Worm (Caenorhabditis elegans): Measurements from ENCODE around the gene ncr-2.

Gene ncr-2

DNA sequence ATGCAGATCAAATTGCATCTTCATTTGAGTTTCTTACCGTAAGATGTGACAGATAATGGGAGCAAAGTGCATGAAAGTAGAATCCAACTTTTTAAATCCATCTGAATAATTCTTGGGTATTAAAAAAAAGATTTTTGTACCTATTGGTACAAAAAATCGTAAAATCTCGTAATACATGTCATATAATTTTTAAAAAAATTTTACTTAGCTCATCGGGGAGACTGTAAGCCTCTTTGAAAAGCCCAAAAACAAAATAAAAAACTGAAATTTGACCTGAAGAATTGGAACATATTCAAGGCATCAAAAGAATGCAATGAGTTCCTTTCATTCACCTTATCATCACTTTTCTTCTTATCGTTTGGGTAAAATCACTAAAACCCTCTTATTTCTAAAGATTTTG is 17.7 kb downstream of the ncr-2 start, which contains the start of gene clec-160:
clec-160 (minus strand) TSS at position 101 of the 400 bp plus-strand sequence.
- TF ChIP-seq efl-1 (GFP tag; optimal IDR thresholded peaks at IDR 0.05) (no peak), tlf-1 (GFP tag; optimal IDR thresholded peaks at IDR 0.05) (no peak), T26A5.8 (tag; optimal IDR thresholded peaks at IDR 0.05) (no peak), F23B12.7 (tag; optimal IDR thresholded peaks at IDR 0.05; ENCODE audit: insufficient read depth) (no peak), madf-6 (GFP tag; IDR thresholded peaks at IDR 0.05) (no peak), hmg-20 (GFP tag; IDR thresholded peaks at IDR 0.05) (no peak), ztf-25 (GFP tag; IDR thresholded peaks at IDR 0.05) (no peak), B0261.1 (tag; optimal IDR thresholded peaks at IDR 0.05) (no peak), F33H1.4 (GFP tag; IDR thresholded peaks at IDR 0.05) (no peak), ceh-58 (GFP tag; IDR thresholded peaks at IDR 0.05) (no peak), nhr-27 (tag; optimal IDR thresholded peaks at IDR 0.05) (no peak)

DNA sequence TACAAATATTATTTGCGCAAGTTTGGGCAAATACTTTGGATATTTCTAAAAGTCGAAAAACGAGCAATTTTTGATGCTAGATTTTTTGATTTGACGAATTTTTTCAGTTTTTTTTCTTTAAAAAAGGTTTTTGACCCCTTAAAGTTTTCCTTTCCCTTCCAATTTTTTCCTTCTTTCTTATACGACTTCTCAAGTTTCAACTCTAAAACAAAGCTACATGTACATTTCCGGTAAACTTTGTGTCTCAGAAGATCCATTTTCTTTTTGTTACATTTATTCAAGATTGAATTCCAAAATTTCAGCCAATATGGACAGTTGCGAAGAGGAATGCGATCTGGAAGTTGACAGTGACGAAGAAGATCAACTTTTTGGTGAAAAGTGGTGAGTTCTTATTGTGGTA is 20.7 kb downstream of the ncr-2 start, which contains the start of gene mig-10:
mig-10 (plus strand) TSS at position 301 of the 400 bp plus-strand sequence.
- TF ChIP-seq F33H1.4 (GFP tag; IDR thresholded peaks at IDR 0.05) (no peak), hmg-1.2 (GFP tag; IDR thresholded peaks at IDR 0.05) (no peak), athp-1 (tag; optimal IDR thresholded peaks at IDR 0.05) (no peak), F57A8.1 (GFP tag; optimal IDR thresholded peaks at IDR 0.05) (no peak)

DNA sequence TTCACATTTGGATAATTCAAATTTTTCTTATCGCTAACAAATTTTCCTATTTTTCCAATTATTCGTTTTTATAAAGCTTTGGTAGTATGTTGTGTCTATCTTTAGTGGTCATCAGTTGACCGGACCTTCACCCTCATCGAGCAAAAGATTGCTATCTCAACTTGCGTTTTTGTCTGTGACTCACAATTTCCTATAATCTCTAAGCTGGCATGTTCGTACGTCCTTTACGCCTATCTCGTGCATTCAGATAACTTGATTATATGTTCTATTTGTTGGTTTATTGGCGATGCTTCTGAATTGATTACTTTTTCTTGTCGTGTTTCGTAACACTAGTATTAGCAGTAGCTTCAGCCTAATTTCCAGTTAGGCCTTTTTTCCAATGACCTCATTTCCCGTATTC is 21.4 kb downstream of the ncr-2 start:
- no peak for TF ChIP-seq hmg-1.2 (GFP tag; IDR thresholded peaks at IDR 0.05)
- TF ChIP-seq hrde-1 (tag; optimal IDR thresholded peaks at IDR 0.05; ENCODE audit: borderline replicate concordance), result no peak
- no peak for TF ChIP-seq ama-1 (optimal IDR thresholded peaks at IDR 0.05)
- no peak for TF ChIP-seq ama-1 (GFP tag; optimal IDR thresholded peaks at IDR 0.05)
- TF ChIP-seq K12H6.12 (tag; optimal IDR thresholded peaks at IDR 0.05), result no peak
- TF ChIP-seq F10E7.11 (tag; optimal IDR thresholded peaks at IDR 0.05), result no peak
- no peak for TF ChIP-seq C06A6.2 (GFP tag; conservative IDR thresholded peaks at IDR 0.05)
- TF ChIP-seq zim-3 (tag; optimal IDR thresholded peaks at IDR 0.05), result no peak
- no peak for TF ChIP-seq lsl-1 (GFP tag; optimal IDR thresholded peaks at IDR 0.05)
- no peak for TF ChIP-seq pha-4 (tag; optimal IDR thresholded peaks at IDR 0.05)
- no peak for TF ChIP-seq gei-17 (GFP tag; optimal IDR thresholded peaks at IDR 0.05)
- TF ChIP-seq nhr-120 (GFP tag; IDR thresholded peaks at IDR 0.05), result no peak
- no peak for TF ChIP-seq T26A5.8 (tag; optimal IDR thresholded peaks at IDR 0.05)
- no peak for TF ChIP-seq mel-28 (tag; optimal IDR thresholded peaks at IDR 0.05; ENCODE audit: borderline replicate concordance)

- TF ChIP-seq nfya-2 (GFP tag; IDR thresholded peaks at IDR 0.05) (no peak), madf-6 (GFP tag; IDR thresholded peaks at IDR 0.05) (no peak), K12H6.12 (tag; optimal IDR thresholded peaks at IDR 0.05) (no peak), T07F8.4 (tag; optimal IDR thresholded peaks at IDR 0.05) (no peak), zfh-2 (GFP tag; conservative IDR thresholded peaks at IDR 0.05) (no peak), tbx-9 (tag; optimal IDR thresholded peaks at IDR 0.05; ENCODE audit: borderline replicate concordance) (no peak)
Observed at ce11 chrIII:8280352-8280751, 22.2 kb downstream of the ncr-2 start.

DNA sequence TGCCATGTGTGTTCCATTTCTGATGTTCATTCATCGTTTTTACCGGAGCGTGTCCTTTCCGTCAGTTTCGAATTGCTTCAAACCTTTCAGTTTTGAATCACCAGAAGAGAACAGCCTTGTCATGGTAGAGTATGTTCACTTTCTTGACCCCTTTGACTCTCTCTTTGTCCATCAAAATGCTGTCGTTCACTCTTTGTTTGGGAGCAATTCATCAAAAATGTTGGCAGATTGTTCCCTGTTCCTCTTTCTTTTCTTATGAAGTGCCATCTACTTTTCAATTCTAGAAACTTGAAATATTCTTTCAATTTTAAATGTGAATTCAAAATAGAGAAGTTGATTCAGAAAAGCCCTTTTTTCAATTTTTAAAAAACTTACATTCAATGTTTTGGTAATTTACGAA is 23.2 kb downstream of the ncr-2 start:
- TF ChIP-seq ceh-27 (GFP tag; optimal IDR thresholded peaks at IDR 0.05), result no peak
- no peak for TF ChIP-seq lsl-1 (GFP tag; optimal IDR thresholded peaks at IDR 0.05)
- TF ChIP-seq attf-3 (GFP tag; conservative IDR thresholded peaks at IDR 0.05), result no peak
- no peak for TF ChIP-seq Y67H2A.10 (GFP tag; conservative IDR thresholded peaks at IDR 0.05)
- TF ChIP-seq lin-54 (GFP tag; optimal IDR thresholded peaks at IDR 0.05), result no peak
- TF ChIP-seq nfya-1 (tag; optimal IDR thresholded peaks at IDR 0.05; ENCODE audit: borderline replicate concordance, insufficient read depth), result no peak
- no peak for TF ChIP-seq him-1 (tag; optimal IDR thresholded peaks at IDR 0.05)
- no peak for TF ChIP-seq ets-4 (GFP tag; optimal IDR thresholded peaks at IDR 0.05)
- no peak for TF ChIP-seq sptf-2 (GFP tag; optimal IDR thresholded peaks at IDR 0.05)
- no peak for TF ChIP-seq lin-26 (GFP tag; IDR thresholded peaks at IDR 0.05)
- no peak for TF ChIP-seq F33H1.4 (GFP tag; IDR thresholded peaks at IDR 0.05)
- no peak for TF ChIP-seq rpc-1 (optimal IDR thresholded peaks at IDR 0.05)
- no peak for TF ChIP-seq rpc-1 (tag; optimal IDR thresholded peaks at IDR 0.05)
- no peak for TF ChIP-seq somi-1 (GFP tag; optimal IDR thresholded peaks at IDR 0.05)
- TF ChIP-seq zfh-2 (GFP tag; conservative IDR thresholded peaks at IDR 0.05), result no peak
- no peak for TF ChIP-seq ccch-3 (GFP tag; optimal IDR thresholded peaks at IDR 0.05)
- no peak for TF ChIP-seq F23B12.7 (tag; optimal IDR thresholded peaks at IDR 0.05; ENCODE audit: insufficient read depth)
- no peak for TF ChIP-seq tlf-1 (GFP tag; optimal IDR thresholded peaks at IDR 0.05)
